Worm (Caenorhabditis elegans) whole organism, late embryonic: Measurements from ENCODE around the gene ddl-3.

Experiments
- F13H6.1 ChIP-seq: sonication (generic microtip); optimal IDR thresholded peaks from 2 replicates; lab custom pipeline; 2016; ENCODE audit warnings: missing genetic modification characterization, missing compliant biosample characterization
- Y22D7AL.16 ChIP-seq: sonication (generic microtip); optimal IDR thresholded peaks from 2 replicates; lab custom pipeline; 2016; ENCODE audit warnings: missing genetic modification characterization, missing compliant biosample characterization
- ama-1 ChIP-seq: fragments of 150-350 bp; optimal IDR thresholded peaks from 2 replicates; lab custom pipeline; 2014
- ceh-30 ChIP-seq: fragments of 150-350 bp; optimal IDR thresholded peaks from 2 replicates; lab custom pipeline; 2014; ENCODE audit warnings: missing biosample characterization, missing genetic modification characterization
- lim-6 ChIP-seq: sonication (generic microtip); optimal IDR thresholded peaks from 2 replicates; lab custom pipeline; 2016; ENCODE audit warnings: missing genetic modification characterization, missing compliant biosample characterization
- pat-9 ChIP-seq: fragments of 200-800 bp; sonication (Bioruptor generic); optimal IDR thresholded peaks from 2 replicates; lab custom pipeline; 2018; ENCODE audit warnings: mild to moderate bottlenecking, missing genetic modification characterization, moderate library complexity, missing compliant biosample characterization
- pha-2 ChIP-seq: sonication (generic microtip); optimal IDR thresholded peaks from 2 replicates; lab custom pipeline; 2017; ENCODE audit warnings: mild to moderate bottlenecking, missing genetic modification characterization, missing compliant biosample characterization
- pha-4 ChIP-seq: fragments of 150-350 bp; optimal IDR thresholded peaks from 2 replicates; lab custom pipeline; 2018; ENCODE audit warnings: missing biosample characterization, missing genetic modification reagents, missing genetic modification characterization
- pqm-1 ChIP-seq: sonication (generic microtip); optimal IDR thresholded peaks from 2 replicates; lab custom pipeline; 2016; ENCODE audit warnings: missing genetic modification characterization, missing compliant biosample characterization
- sox-4 ChIP-seq: sonication (generic microtip); optimal IDR thresholded peaks from 2 replicates; lab custom pipeline; 2017; ENCODE audit warnings: mild to moderate bottlenecking, missing genetic modification characterization, inconsistent platforms, missing compliant biosample characterization
- syd-9 ChIP-seq: sonication (generic microtip); optimal IDR thresholded peaks from 2 replicates; lab custom pipeline; 2016; ENCODE audit warnings: mild to moderate bottlenecking, missing genetic modification characterization, moderate library complexity, missing compliant biosample characterization
- tbx-2 ChIP-seq: sonication (generic microtip); optimal IDR thresholded peaks from 2 replicates; lab custom pipeline; 2016; ENCODE audit warnings: missing genetic modification characterization, missing compliant biosample characterization

ce11 chrII:14290846-14291245 is 53.4 kb downstream of the ddl-3 start:
- no peak for TF ChIP-seq tbx-2 (tag; lab: Kevin White, UChicago)
- TF ChIP-seq lim-6, result no peak
- TF ChIP-seq ama-1, result no peak
- TF ChIP-seq F13H6.1 (tag; lab: Kevin White, UChicago), result no peak
- TF ChIP-seq Y22D7AL.16 (tag; lab: Kevin White, UChicago), result no peak
- TF ChIP-seq pat-9 (tag; lab: Kevin White, UChicago), result no peak
- no peak for TF ChIP-seq pqm-1 (tag; lab: Kevin White, UChicago)
- TF ChIP-seq pha-4 (tag; lab: Kevin White, UChicago), result no peak
- TF ChIP-seq ceh-30 (tag; lab: Kevin White, UChicago), result no peak
- TF ChIP-seq pha-2 (tag; lab: Kevin White, UChicago), result no peak
- no peak for TF ChIP-seq syd-9 (tag; lab: Kevin White, UChicago)
- TF ChIP-seq sox-4 (tag; lab: Kevin White, UChicago), result no peak
